Fruit fly (Drosophila melanogaster): ENCODE measurements around the gene indra.
A peak's percentile ranks its signal among the peaks of the same experiment; 100 is the strongest.

Gene indra

DNA sequence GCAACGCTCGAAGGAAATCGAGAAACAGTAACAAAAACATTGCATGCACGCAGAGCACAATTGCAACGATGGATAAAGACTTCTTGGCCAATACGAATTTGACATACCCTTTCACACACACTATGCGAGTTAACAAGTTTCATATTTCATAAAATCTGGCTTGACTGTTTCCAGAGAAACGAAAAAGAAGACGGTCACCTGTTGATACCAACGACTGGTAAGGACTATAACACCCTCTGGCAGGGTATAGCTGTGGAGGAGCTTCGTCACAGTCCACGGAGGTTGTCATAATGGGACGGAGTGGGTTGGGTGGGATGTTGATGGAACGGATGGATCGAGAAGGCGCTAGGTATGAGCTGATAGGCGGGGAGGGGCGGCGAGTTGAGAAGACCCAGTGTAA is 6.0 kb upstream of the indra start (continued):
- TF ChIP-seq fd59A (GFP tag; optimal IDR thresholded peaks at IDR 0.05) (peak; percentile 73), Hr38 (GFP tag; optimal IDR thresholded peaks at IDR 0.05) (no peak), Smox (GFP tag; optimal IDR thresholded peaks at IDR 0.05) (no peak), vri (GFP tag; optimal IDR thresholded peaks at IDR 0.05) (peak; percentile 14), CG9139 (GFP tag; optimal IDR thresholded peaks at IDR 0.05) (no peak), achi (GFP tag; optimal IDR thresholded peaks at IDR 0.05) (peak; percentile 73), Eip93F (GFP tag; optimal IDR thresholded peaks at IDR 0.05) (peak; percentile 36), CG15336 (GFP tag; IDR thresholded peaks at IDR 0.05) (peak; percentile 87)

DNA sequence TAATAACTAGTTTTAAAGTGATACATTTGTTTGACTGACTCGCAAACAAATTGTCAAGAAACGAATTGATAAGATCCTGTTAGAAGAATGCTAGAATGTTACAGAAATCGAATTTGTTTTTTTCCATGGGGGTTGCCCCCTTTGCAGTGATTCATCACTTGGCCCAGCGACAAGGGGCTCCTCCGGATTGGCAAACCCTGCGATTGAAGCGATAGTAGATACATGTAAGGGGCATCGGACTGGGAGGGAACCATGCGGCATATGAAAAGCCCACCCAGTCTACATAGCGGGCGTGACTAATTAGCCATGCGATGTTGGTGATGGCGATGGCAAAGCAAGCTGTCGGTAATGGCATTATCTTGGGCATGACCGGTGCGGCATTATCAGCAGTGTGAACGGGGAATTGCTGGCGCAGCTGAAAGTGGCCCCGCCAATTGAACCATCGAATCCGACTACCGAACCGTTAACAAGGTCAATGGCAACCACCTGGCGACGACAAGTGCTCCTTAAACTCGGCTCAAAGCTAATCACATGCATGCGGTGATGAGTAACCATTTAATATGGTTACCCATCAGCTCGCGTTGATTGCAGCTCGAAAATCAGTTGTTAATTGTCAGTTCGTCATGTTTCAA is 4.9 kb upstream of the indra start:
- TF ChIP-seq eg (GFP tag; IDR thresholded peaks at IDR 0.05) (no peak), dac (GFP tag; optimal IDR thresholded peaks at IDR 0.05) (no peak), Sox102F (GFP tag; optimal IDR thresholded peaks at IDR 0.05) (no peak), Eip78C (GFP tag) (peak; percentile 55), CG15336 (GFP tag; IDR thresholded peaks at IDR 0.05) (no peak), Hr4 (GFP tag; optimal IDR thresholded peaks at IDR 0.05) (no peak), svp (GFP tag) (peak; percentile 90), CG4318 (GFP tag; optimal IDR thresholded peaks at IDR 0.05) (no peak), achi (GFP tag; optimal IDR thresholded peaks at IDR 0.05) (no peak), CG8319 (GFP tag; optimal IDR thresholded peaks at IDR 0.05) (no peak), Hr39 (GFP tag; optimal IDR thresholded peaks at IDR 0.05) (no peak), acj6 (GFP tag; optimal IDR thresholded peaks at IDR 0.05) (no peak)

dm6 chr3L:1335989-1336961 is 5.9 kb downstream of the indra start:
- TF ChIP-seq Met (GFP tag; optimal IDR thresholded peaks at IDR 0.05), result no peak
- no peak for TF ChIP-seq CG32006 (GFP tag; optimal IDR thresholded peaks at IDR 0.05)
- peak; percentile 70 for TF ChIP-seq Eip93F (GFP tag; optimal IDR thresholded peaks at IDR 0.05)
- TF ChIP-seq CG31627 (GFP tag; optimal IDR thresholded peaks at IDR 0.05), result peak; percentile 38
- TF ChIP-seq Ets21C (GFP tag; optimal IDR thresholded peaks at IDR 0.05), result no peak
- TF ChIP-seq net (GFP tag; optimal IDR thresholded peaks at IDR 0.05), result no peak
- TF ChIP-seq CG11294 (GFP tag; IDR thresholded peaks at IDR 0.05), result no peak
- TF ChIP-seq Sox15 (GFP tag; optimal IDR thresholded peaks at IDR 0.05), result no peak
- TF ChIP-seq CG6276 (GFP tag; optimal IDR thresholded peaks at IDR 0.05), result no peak
- TF ChIP-seq spab (GFP tag; optimal IDR thresholded peaks at IDR 0.05), result no peak
- TF ChIP-seq acj6 (GFP tag; optimal IDR thresholded peaks at IDR 0.05), result no peak
- no peak for TF ChIP-seq Sox102F (GFP tag; optimal IDR thresholded peaks at IDR 0.05)
- TF ChIP-seq CG15336 (GFP tag; IDR thresholded peaks at IDR 0.05), result peak; percentile 27; the same call in 1 of the 2 replicates
- TF ChIP-seq CG4318 (GFP tag; optimal IDR thresholded peaks at IDR 0.05), result no peak
- no peak for TF ChIP-seq Eip75B (GFP tag; optimal IDR thresholded peaks at IDR 0.05)
- TF ChIP-seq eg (GFP tag; IDR thresholded peaks at IDR 0.05), result peak; percentile 53; the same call in 2 of the 3 replicates
- TF ChIP-seq CG10669 (GFP tag; optimal IDR thresholded peaks at IDR 0.05), result no peak
- no peak for TF ChIP-seq CG11902 (GFP tag; optimal IDR thresholded peaks at IDR 0.05)
- no peak for TF ChIP-seq CG6854 (GFP tag; optimal IDR thresholded peaks at IDR 0.05)
- TF ChIP-seq achi (GFP tag; optimal IDR thresholded peaks at IDR 0.05), result no peak
- TF ChIP-seq lz (GFP tag; optimal IDR thresholded peaks at IDR 0.05), result no peak
- peak; percentile 44; the same call in 2 of the 3 replicates for TF ChIP-seq CG6163 (GFP tag; IDR thresholded peaks at IDR 0.05)
- no peak for TF ChIP-seq salr (GFP tag; optimal IDR thresholded peaks at IDR 0.05)
- no peak for TF ChIP-seq CG8632 (GFP tag; optimal IDR thresholded peaks at IDR 0.05)
- no peak for TF ChIP-seq Smox (GFP tag; optimal IDR thresholded peaks at IDR 0.05)
- TF ChIP-seq Sox14 (GFP tag; optimal IDR thresholded peaks at IDR 0.05), result no peak
- peak; percentile 91 for TF ChIP-seq vri (GFP tag; optimal IDR thresholded peaks at IDR 0.05)
- TF ChIP-seq Eip78C (GFP tag), result peak; percentile 64
- peak; percentile 36 for TF ChIP-seq fkh (GFP tag; optimal IDR thresholded peaks at IDR 0.05)
- TF ChIP-seq svp (GFP tag), result peak; percentile 92
- peak; percentile 29 for TF ChIP-seq esn (GFP tag; optimal IDR thresholded peaks at IDR 0.05)
- no peak; the same call in 2 of the 3 replicates for TF ChIP-seq CG8119 (GFP tag; IDR thresholded peaks at IDR 0.05)
- TF ChIP-seq fd59A (GFP tag; optimal IDR thresholded peaks at IDR 0.05), result no peak
- TF ChIP-seq CG11762 (GFP tag; optimal IDR thresholded peaks at IDR 0.05; ENCODE audit: insufficient read depth), result no peak
- TF ChIP-seq pdm3 (GFP tag; optimal IDR thresholded peaks at IDR 0.05), result no peak
- no peak for TF ChIP-seq OdsH (GFP tag; optimal IDR thresholded peaks at IDR 0.05)
- TF ChIP-seq Ets96B (tag; optimal IDR thresholded peaks at IDR 0.05), result no peak

Measured in whole organism, prepupa.